Worm (Caenorhabditis elegans): Measurements from ENCODE around the gene F15B10.3.

Gene F15B10.3

ce11 chrIV:6631704-6632272 lies 29.3 kb downstream of the F15B10.3 start, which contains the start of the genes cest-5.1 and C01B10.9 (continued):
- TF ChIP-seq hlh-30 (tag; optimal IDR thresholded peaks at IDR 0.05; ENCODE audit: insufficient read depth), result no peak
- TF ChIP-seq set-16 (GFP tag; IDR thresholded peaks at IDR 0.05), result no peak
- TF ChIP-seq dmd-8 (GFP tag; IDR thresholded peaks at IDR 0.05), result no peak
- TF ChIP-seq hmg-1.1 (GFP tag; IDR thresholded peaks at IDR 0.05), result no peak
- TF ChIP-seq ZK337.2 (GFP tag; IDR thresholded peaks at IDR 0.05), result peak; percentile 86
- TF ChIP-seq hif-1 (tag; optimal IDR thresholded peaks at IDR 0.05), result peak in 1 of 2 experiments; percentile 90
- peak; percentile 33 for TF ChIP-seq nhr-102 (tag; optimal IDR thresholded peaks at IDR 0.05)
- TF ChIP-seq daf-8 (GFP tag; IDR thresholded peaks at IDR 0.05), result no peak
- TF ChIP-seq sdz-12 (GFP tag; optimal IDR thresholded peaks at IDR 0.05), result no peak
- peak in 1 of 2 experiments; percentile 79 for TF ChIP-seq lsy-2 (tag; optimal IDR thresholded peaks at IDR 0.05)
- TF ChIP-seq unc-130 (GFP tag; optimal IDR thresholded peaks at IDR 0.05), result peak; percentile 88
- no peak for TF ChIP-seq zfp-2 (tag; optimal IDR thresholded peaks at IDR 0.05)
- TF ChIP-seq aha-1 (tag), result no peak
- peak; percentile 49 for TF ChIP-seq dve-1 (tag; optimal IDR thresholded peaks at IDR 0.05; ENCODE audit: insufficient read depth)
- no peak for TF ChIP-seq Y5F2A.4 (GFP tag; optimal IDR thresholded peaks at IDR 0.05)
- TF ChIP-seq F26F4.8 (GFP tag; conservative IDR thresholded peaks at IDR 0.05), result no peak
- TF ChIP-seq nhr-111 (GFP tag; optimal IDR thresholded peaks at IDR 0.05), result no peak
- peak; percentile 33; the same call in 1 of the 2 replicates for TF ChIP-seq ceh-44 (GFP tag; IDR thresholded peaks at IDR 0.05)
- no peak for TF ChIP-seq ztf-7 (tag; optimal IDR thresholded peaks at IDR 0.05)
- TF ChIP-seq mep-1 (tag; optimal IDR thresholded peaks at IDR 0.05), result no peak
- TF ChIP-seq F44E2.7 (GFP tag; IDR thresholded peaks at IDR 0.05), result no peak
- no peak for TF ChIP-seq ama-1 (optimal IDR thresholded peaks at IDR 0.05)
- TF ChIP-seq vab-7 (GFP tag; IDR thresholded peaks at IDR 0.05), result no peak
- TF ChIP-seq saeg-2 (GFP tag; IDR thresholded peaks at IDR 0.05), result no peak
- no peak for TF ChIP-seq ceh-32 (tag; optimal IDR thresholded peaks at IDR 0.05; ENCODE audit: poor library complexity)
- TF ChIP-seq nhr-42 (GFP tag; IDR thresholded peaks at IDR 0.05), result no peak
- TF ChIP-seq hlh-11 (tag; optimal IDR thresholded peaks at IDR 0.05), result no peak
- no peak for TF ChIP-seq Y105C5A.15 (GFP tag; IDR thresholded peaks at IDR 0.05)
- no peak for TF ChIP-seq F49E8.2 (tag; optimal IDR thresholded peaks at IDR 0.05; ENCODE audit: borderline replicate concordance)
- peak; percentile 15 for TF ChIP-seq T20F7.1 (GFP tag; optimal IDR thresholded peaks at IDR 0.05)
- TF ChIP-seq spr-1 (tag; optimal IDR thresholded peaks at IDR 0.05), result no peak
- no peak for TF ChIP-seq D1046.2 (GFP tag; IDR thresholded peaks at IDR 0.05)
- peak; percentile 31 for TF ChIP-seq nhr-28 (tag; optimal IDR thresholded peaks at IDR 0.05)
- TF ChIP-seq R02D3.7 (tag; optimal IDR thresholded peaks at IDR 0.05), result no peak
- no peak for TF ChIP-seq gei-8 (GFP tag; optimal IDR thresholded peaks at IDR 0.05)
- TF ChIP-seq egl-43 (GFP tag; IDR thresholded peaks at IDR 0.05), result no peak
- peak; percentile 41 for TF ChIP-seq duxl-1 (tag; optimal IDR thresholded peaks at IDR 0.05; ENCODE audit: poor library complexity)
- TF ChIP-seq nhr-237 (tag; optimal IDR thresholded peaks at IDR 0.05), result no peak
- no peak for TF ChIP-seq fkh-10 (GFP tag; optimal IDR thresholded peaks at IDR 0.05)
- TF ChIP-seq daf-19 (GFP tag; conservative IDR thresholded peaks at IDR 0.05), result no peak
- TF ChIP-seq arid-1 (GFP tag; conservative IDR thresholded peaks at IDR 0.05), result no peak
- no peak for TF ChIP-seq T26A8.4 (GFP tag; IDR thresholded peaks at IDR 0.05)
- peak; percentile 90 for TF ChIP-seq snpc-1.2 (GFP tag; IDR thresholded peaks at IDR 0.05)
- peak; percentile 30 for TF ChIP-seq rbr-2 (tag; optimal IDR thresholded peaks at IDR 0.05)
- no peak for TF ChIP-seq mxl-3 (GFP tag; optimal IDR thresholded peaks at IDR 0.05)
- no peak for TF ChIP-seq unc-39 (tag; optimal IDR thresholded peaks at IDR 0.05)
- TF ChIP-seq lin-13 (GFP tag; optimal IDR thresholded peaks at IDR 0.05), result no peak
- TF ChIP-seq lin-1 (GFP tag; IDR thresholded peaks at IDR 0.05), result no peak
- TF ChIP-seq ceh-28 (tag; optimal IDR thresholded peaks at IDR 0.05), result no peak
- TF ChIP-seq lim-7 (GFP tag; IDR thresholded peaks at IDR 0.05), result no peak
- no peak for TF ChIP-seq ceh-62 (tag; optimal IDR thresholded peaks at IDR 0.05)
